Worm (Caenorhabditis elegans) whole organism, early embryonic: ENCODE results near the gene fipr-2.

Experiments
- B0310.2 ChIP-seq: sonication (generic microtip); optimal IDR thresholded peaks from 2 replicates; lab custom pipeline; 2016; ENCODE audit warnings: mild to moderate bottlenecking, missing genetic modification characterization, missing compliant biosample characterization
- F13C5.2 ChIP-seq: sonication (generic microtip); optimal IDR thresholded peaks from 2 replicates; lab custom pipeline; 2017; ENCODE audit warnings: mild to moderate bottlenecking, missing genetic modification characterization, inconsistent platforms, missing compliant biosample characterization
- aly-1 ChIP-seq: sonication (generic microtip); optimal IDR thresholded peaks from 2 replicates; lab custom pipeline; 2016; ENCODE audit warnings: missing genetic modification characterization, missing compliant biosample characterization
- ama-1 ChIP-seq: fragments of 150-350 bp; optimal IDR thresholded peaks from 2 replicates; lab custom pipeline; 2014
- ceh-36 ChIP-seq: sonication (generic microtip); optimal IDR thresholded peaks from 2 replicates; lab custom pipeline; 2016; ENCODE audit warnings: missing genetic modification characterization, inconsistent platforms, missing compliant biosample characterization
- ets-7 ChIP-seq: sonication (generic microtip); optimal IDR thresholded peaks from 2 replicates; lab custom pipeline; 2016; ENCODE audit warnings: missing genotype, missing genetic modification characterization, missing compliant biosample characterization
- hmbx-1 ChIP-seq: sonication (generic microtip); optimal IDR thresholded peaks from 2 replicates; lab custom pipeline; 2016; ENCODE audit warnings: mild to moderate bottlenecking, missing genetic modification characterization, missing compliant biosample characterization
- hmg-4 ChIP-seq: fragments of 200-800 bp; sonication (Bioruptor generic); optimal IDR thresholded peaks from 2 replicates; lab custom pipeline; 2018; ENCODE audit warnings: mild to moderate bottlenecking, missing genetic modification characterization, missing compliant biosample characterization
- hnd-1 ChIP-seq: sonication (generic microtip); optimal IDR thresholded peaks from 2 replicates; lab custom pipeline; 2016; ENCODE audit warnings: missing genetic modification characterization, missing compliant biosample characterization
- scrt-1 ChIP-seq: fragments of 200-800 bp; sonication (Bioruptor generic); IDR thresholded peaks from 2 replicates; pipeline ENCODE4 v1.3.6; 2022; ENCODE audit warnings: missing genetic modification characterization, missing compliant biosample characterization
- sea-1 ChIP-seq: fragments of 200-800 bp; sonication (Bioruptor generic); conservative IDR thresholded peaks from 2 replicates; pipeline ENCODE4 v1.3.6; 2022; ENCODE audit warnings: missing genetic modification characterization, missing compliant biosample characterization
- tra-4 ChIP-seq: sonication (generic microtip); optimal IDR thresholded peaks from 2 replicates; lab custom pipeline; 2017; ENCODE audit warnings: missing genetic modification characterization, missing compliant biosample characterization

DNA sequence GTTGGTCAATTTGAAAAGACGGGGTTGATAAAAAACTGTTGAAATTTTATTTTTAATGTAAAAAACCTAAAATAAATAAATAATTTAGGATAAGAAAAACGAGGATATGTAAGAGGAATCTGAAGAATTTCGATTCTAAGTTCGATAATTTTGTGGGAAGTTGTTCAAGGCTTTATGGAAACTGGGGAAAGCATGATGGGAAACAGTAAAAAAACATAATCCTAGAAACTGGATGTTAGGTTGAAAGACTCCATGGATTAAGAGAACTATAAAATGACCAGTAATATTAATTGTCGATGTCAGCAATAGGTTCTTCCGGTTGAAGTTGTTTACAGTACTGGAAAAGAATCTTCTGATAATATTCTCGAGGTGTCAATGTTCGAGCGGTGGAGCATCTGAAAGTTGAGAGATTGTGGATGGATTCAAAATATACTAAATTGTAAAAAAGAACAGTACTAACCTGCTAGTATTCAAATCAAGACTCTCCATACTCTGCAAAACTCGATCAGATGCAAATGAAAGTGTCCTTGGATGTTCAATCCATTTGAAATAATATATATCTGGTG is 44.8 kb upstream of the fipr-2 start:
- TF ChIP-seq B0310.2 (tag; lab: Kevin White, UChicago) (no peak), hnd-1 (tag; lab: Kevin White, UChicago) (no peak), ama-1 (lab: Kevin White, UChicago) (no peak), F13C5.2 (tag; lab: Kevin White, UChicago) (no peak), aly-1 (no peak), tra-4 (tag; lab: Kevin White, UChicago) (no peak), hmg-4 (no peak), sea-1 (no peak), hmbx-1 (tag; lab: Kevin White, UChicago) (no peak), ets-7 (tag; lab: Kevin White, UChicago) (no peak), scrt-1 (GFP tag; lab: Robert Waterston, UW) (no peak), ceh-36 (tag; lab: Kevin White, UChicago) (no peak)
